Worm (Caenorhabditis elegans) whole organism, L3 larva: Measurements from ENCODE around the gene disl-2.

Experiments
- R02D3.7 ChIP-seq: fragments of 150-350 bp; optimal IDR thresholded peaks from 2 replicates; lab custom pipeline; 2014; ENCODE audit warnings: missing biosample characterization, missing genetic modification characterization
- ZK546.5 ChIP-seq: sonication (generic microtip); optimal IDR thresholded peaks from 2 replicates; lab custom pipeline; 2017; ENCODE audit warnings: missing biosample characterization, missing genetic modification characterization
- aly-2 ChIP-seq: fragments of 150-350 bp; optimal IDR thresholded peaks from 2 replicates; lab custom pipeline; 2014; ENCODE audit warnings: missing biosample characterization, missing genetic modification characterization
- ama-1 ChIP-seq: fragments of 150-350 bp; optimal IDR thresholded peaks from 2 replicates; lab custom pipeline; 2018
- ceh-16 ChIP-seq: sonication (generic microtip); optimal IDR thresholded peaks from 2 replicates; lab custom pipeline; 2017; ENCODE audit warnings: missing biosample characterization, missing genetic modification characterization
- ceh-28 ChIP-seq: fragments of 150-350 bp; optimal IDR thresholded peaks from 2 replicates; lab custom pipeline; 2014; ENCODE audit warnings: missing biosample characterization, missing genetic modification reagents, missing genetic modification characterization
- ceh-82 ChIP-seq: fragments of 150-350 bp; optimal IDR thresholded peaks from 2 replicates; lab custom pipeline; 2014; ENCODE audit warnings: missing biosample characterization, missing genetic modification characterization
- ceh-9 ChIP-seq: sonication (generic microtip); optimal IDR thresholded peaks from 2 replicates; lab custom pipeline; 2018; ENCODE audit warnings: missing biosample characterization, missing genetic modification characterization
- daf-12 ChIP-seq: fragments of 150-350 bp; optimal IDR thresholded peaks from 2 replicates; lab custom pipeline; 2014; ENCODE audit warnings: missing biosample characterization, missing genetic modification reagents, missing genetic modification characterization
- egl-27 ChIP-seq: sonication (generic microtip); optimal IDR thresholded peaks from 4 replicates; lab custom pipeline; 2017; ENCODE audit warnings: missing biosample characterization, missing genetic modification reagents, missing genetic modification characterization
- egl-5 ChIP-seq: fragments of 150-350 bp; optimal IDR thresholded peaks from 2 replicates; lab custom pipeline; 2017; ENCODE audit warnings: missing biosample characterization, missing genetic modification reagents, missing genetic modification characterization, inconsistent platforms
- elt-1 ChIP-seq: fragments of 150-350 bp; optimal IDR thresholded peaks from 2 replicates; lab custom pipeline; 2014; ENCODE audit warnings: missing biosample characterization, missing genetic modification characterization
- elt-2 ChIP-seq: sonication (generic microtip); optimal IDR thresholded peaks from 2 replicates; lab custom pipeline; 2016; ENCODE audit warnings: missing genetic modification reagents, mild to moderate bottlenecking, missing genetic modification characterization, missing compliant biosample characterization
- elt-3 ChIP-seq, 3 experiments: fragments of 150-350 bp in 1 of 3; sonication (generic microtip) in 2 of 3; optimal IDR thresholded peaks; 2 replicates in 2 of 3; 4 replicates in 1 of 3; lab custom pipeline; 2014 to 2017; ENCODE audit warnings: missing biosample characterization in 3 of 3, missing genetic modification characterization in 3 of 3
- fkh-10 ChIP-seq: sonication (generic microtip); optimal IDR thresholded peaks from 2 replicates; lab custom pipeline; 2017; ENCODE audit warnings: missing biosample characterization, missing genetic modification reagents, missing genetic modification characterization
- hmg-11 ChIP-seq: sonication (generic microtip); optimal IDR thresholded peaks from 2 replicates; lab custom pipeline; 2016; ENCODE audit warnings: missing genetic modification characterization, missing compliant biosample characterization
- jun-1 ChIP-seq: fragments of 150-350 bp; optimal IDR thresholded peaks from 2 replicates; lab custom pipeline; 2014; ENCODE audit warnings: missing biosample characterization, missing genetic modification reagents, missing genetic modification characterization
- lin-15B ChIP-seq: fragments of 150-350 bp; optimal IDR thresholded peaks from 2 replicates; lab custom pipeline; 2014; ENCODE audit warnings: missing biosample characterization, missing genetic modification characterization
- lin-39 ChIP-seq: fragments of 150-350 bp; optimal IDR thresholded peaks from 2 replicates; lab custom pipeline; 2018; ENCODE audit warnings: missing biosample characterization, missing genetic modification reagents, missing genetic modification characterization
- lsy-12 ChIP-seq: sonication (generic microtip); optimal IDR thresholded peaks from 2 replicates; lab custom pipeline; 2016; ENCODE audit warnings: mild to moderate bottlenecking, missing genetic modification characterization, missing compliant biosample characterization
- mdl-1 ChIP-seq: fragments of 150-350 bp; optimal IDR thresholded peaks from 2 replicates; lab custom pipeline; 2014; ENCODE audit warnings: missing biosample characterization, missing genetic modification characterization
- mml-1 ChIP-seq: fragments of 150-350 bp; sonication (generic microtip); optimal IDR thresholded peaks from 3 replicates; lab custom pipeline; 2014; ENCODE audit warnings: missing biosample characterization, missing genetic modification characterization
- nfya-1 ChIP-seq: sonication (generic microtip); optimal IDR thresholded peaks from 2 replicates; lab custom pipeline; 2017; ENCODE audit warnings: missing genetic modification characterization, mild to moderate bottlenecking, missing compliant biosample characterization, antibody characterized with exemption, moderate library complexity; ENCODE audit not compliant: insufficient read depth
- nhr-11 ChIP-seq: fragments of 150-350 bp; optimal IDR thresholded peaks from 2 replicates; lab custom pipeline; 2014; ENCODE audit warnings: missing biosample characterization, missing genetic modification characterization
- nhr-12 ChIP-seq: fragments of 150-350 bp; optimal IDR thresholded peaks from 2 replicates; lab custom pipeline; 2014; ENCODE audit warnings: missing biosample characterization, missing genetic modification characterization
- nhr-23 ChIP-seq: fragments of 150-350 bp; optimal IDR thresholded peaks from 2 replicates; lab custom pipeline; 2014; ENCODE audit warnings: missing biosample characterization, missing genetic modification reagents, missing genetic modification characterization
- nhr-25 ChIP-seq: sonication (generic microtip); optimal IDR thresholded peaks from 2 replicates; lab custom pipeline; 2017; ENCODE audit warnings: missing biosample characterization, missing genetic modification characterization
- nhr-43 ChIP-seq: sonication (generic microtip); optimal IDR thresholded peaks from 2 replicates; lab custom pipeline; 2016; ENCODE audit warnings: mild to moderate bottlenecking, missing genetic modification characterization, missing compliant biosample characterization; ENCODE audit not compliant: poor library complexity, severe bottlenecking
- nhr-76 ChIP-seq: fragments of 150-350 bp; sonication (generic microtip); optimal IDR thresholded peaks from 5 replicates; lab custom pipeline; 2014; ENCODE audit warnings: missing biosample characterization, missing genetic modification characterization
- nhr-77 ChIP-seq: fragments of 150-350 bp; optimal IDR thresholded peaks from 2 replicates; lab custom pipeline; 2014; ENCODE audit warnings: missing biosample characterization, missing genetic modification characterization
- pha-4 ChIP-seq: fragments of 150-350 bp; optimal IDR thresholded peaks from 2 replicates; lab custom pipeline; 2014; ENCODE audit warnings: missing biosample characterization, missing genetic modification reagents, missing genetic modification characterization
- pqm-1 ChIP-seq: fragments of 150-350 bp; optimal IDR thresholded peaks from 2 replicates; lab custom pipeline; 2017; ENCODE audit warnings: missing biosample characterization, missing genetic modification characterization, inconsistent platforms
- sea-2 ChIP-seq: fragments of 150-350 bp; sonication (generic microtip); optimal IDR thresholded peaks from 4 replicates; lab custom pipeline; 2014; ENCODE audit warnings: missing biosample characterization, missing genetic modification reagents, missing genetic modification characterization
- skn-1 ChIP-seq: fragments of 150-350 bp; optimal IDR thresholded peaks from 2 replicates; lab custom pipeline; 2014; ENCODE audit warnings: missing biosample characterization, missing genetic modification characterization
- snpc-4 ChIP-seq: fragments of 150-350 bp; optimal IDR thresholded peaks from 2 replicates; lab custom pipeline; 2014; ENCODE audit warnings: missing biosample characterization, missing genetic modification characterization
- tbx-2 ChIP-seq: sonication (generic microtip); optimal IDR thresholded peaks from 2 replicates; lab custom pipeline; 2016; ENCODE audit warnings: mild to moderate bottlenecking, missing genetic modification characterization, missing compliant biosample characterization
- unc-39 ChIP-seq: sonication (generic microtip); optimal IDR thresholded peaks from 4 replicates; lab custom pipeline; 2017; ENCODE audit warnings: missing biosample characterization, missing genetic modification characterization
- unc-62 ChIP-seq: fragments of 150-350 bp; sonication (generic microtip); optimal IDR thresholded peaks from 4 replicates; lab custom pipeline; 2014; ENCODE audit warnings: missing biosample characterization, missing genetic modification reagents, missing genetic modification characterization
- zag-1 ChIP-seq: fragments of 150-350 bp; optimal IDR thresholded peaks from 2 replicates; lab custom pipeline; 2014; ENCODE audit warnings: missing biosample characterization, missing genetic modification characterization
- ztf-11 ChIP-seq: fragments of 150-350 bp; optimal IDR thresholded peaks from 2 replicates; lab custom pipeline; 2014; ENCODE audit warnings: missing biosample characterization, missing genetic modification characterization
- ztf-4 ChIP-seq: fragments of 150-350 bp; optimal IDR thresholded peaks from 2 replicates; lab custom pipeline; 2014; ENCODE audit warnings: missing biosample characterization, missing genetic modification characterization

disl-2 gene

DNA sequence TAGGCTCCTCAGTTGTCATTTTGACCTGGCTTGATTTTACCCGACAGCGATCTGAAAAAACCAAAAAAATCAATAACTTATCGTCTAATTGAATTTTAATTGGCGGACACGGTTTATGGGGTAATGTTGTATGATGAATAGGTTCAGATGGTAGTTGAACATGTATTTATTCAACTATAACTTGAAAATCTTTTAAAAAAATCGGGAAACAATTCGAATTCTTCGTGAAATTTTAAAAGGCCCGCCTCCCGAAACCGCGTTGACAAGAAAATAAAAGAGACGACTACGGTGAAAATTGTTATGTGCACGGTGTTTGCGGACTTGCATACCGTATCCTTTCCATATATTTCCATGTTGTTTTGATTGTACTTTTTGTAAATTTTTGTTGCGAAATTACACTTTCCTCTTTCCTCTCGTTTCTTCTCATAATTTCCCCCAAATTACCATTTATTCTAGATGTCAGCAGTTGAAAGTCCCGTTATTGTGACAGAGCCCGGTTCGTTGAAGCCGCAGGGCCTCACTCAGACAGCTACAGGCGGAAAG lies at the start of gene disl-2, which contains the start of gene T24G10.2:
Gene disl-2, plus strand, starts transcription at position 457 of the 543 bp plus-strand sequence.
Gene T24G10.2, minus strand, starts transcription at position 51 of the 543 bp plus-strand sequence.
- no peak for TF ChIP-seq R02D3.7 (tag; lab: Kevin White, UChicago)
- peak; percentile 48 for TF ChIP-seq nhr-25 (tag; lab: Kevin White, UChicago)
- TF ChIP-seq nhr-43 (tag; lab: Kevin White, UChicago) = no peak
- peak; percentile 86 for TF ChIP-seq pha-4 (tag; lab: Kevin White, UChicago)
- no peak for TF ChIP-seq ceh-16 (tag; lab: Kevin White, UChicago)
- TF ChIP-seq nfya-1 (tag; lab: Kevin White, UChicago) = peak; percentile 92
- TF ChIP-seq elt-1 (tag; lab: Kevin White, UChicago) = no peak
- TF ChIP-seq lin-15B (tag; lab: Kevin White, UChicago) = peak; percentile 67
- TF ChIP-seq lin-39 (tag; lab: Kevin White, UChicago) = peak; percentile 44
- peak; percentile 13 for TF ChIP-seq elt-2
- TF ChIP-seq pqm-1 = peak; percentile 12
- TF ChIP-seq ZK546.5 (tag; lab: Kevin White, UChicago) = no peak
- TF ChIP-seq snpc-4 (tag; lab: Kevin White, UChicago) = peak; percentile 61
- TF ChIP-seq nhr-76 (tag; lab: Kevin White, UChicago) = peak; percentile 84
- TF ChIP-seq ama-1 (lab: Kevin White, UChicago) = peak; percentile 58
- no peak for TF ChIP-seq zag-1 (tag; lab: Kevin White, UChicago)
- TF ChIP-seq ceh-28 (tag; lab: Kevin White, UChicago) = peak; percentile 30
- TF ChIP-seq nhr-23 (tag; lab: Kevin White, UChicago) = peak; percentile 45
- TF ChIP-seq hmg-11 (tag; lab: Kevin White, UChicago) = peak; percentile 43
- no peak for TF ChIP-seq aly-2 (tag; lab: Kevin White, UChicago)

DNA sequence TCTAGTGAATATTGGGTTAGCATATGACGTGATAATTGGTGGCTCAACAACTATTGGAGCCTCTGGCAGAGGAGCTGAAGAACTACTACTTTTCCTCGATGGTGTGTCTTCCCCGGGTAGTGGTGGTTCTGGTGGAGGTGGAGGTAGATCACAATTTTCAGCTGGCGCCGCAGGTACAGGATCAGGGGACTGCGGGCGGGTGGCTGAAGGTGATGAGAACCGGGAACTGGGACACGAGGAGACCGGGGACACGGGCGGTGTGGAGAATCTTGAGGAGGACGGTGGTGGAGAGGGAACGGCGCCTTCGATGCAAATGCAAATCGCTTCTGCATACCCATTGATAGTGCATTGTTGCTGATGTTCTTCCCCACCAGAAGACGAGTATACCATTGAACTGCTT lies 47.2 kb upstream of the disl-2 start:
- no peak for TF ChIP-seq sea-2
- TF ChIP-seq fkh-10 (GFP tag; lab: Kevin White, UChicago) = no peak
- TF ChIP-seq elt-3 (tag; optimal IDR thresholded peaks at IDR 0.05; lab: Kevin White, UChicago) = no peak
- no peak for TF ChIP-seq jun-1 (tag; lab: Kevin White, UChicago)
- TF ChIP-seq lsy-12 (tag; lab: Kevin White, UChicago) = no peak

DNA sequence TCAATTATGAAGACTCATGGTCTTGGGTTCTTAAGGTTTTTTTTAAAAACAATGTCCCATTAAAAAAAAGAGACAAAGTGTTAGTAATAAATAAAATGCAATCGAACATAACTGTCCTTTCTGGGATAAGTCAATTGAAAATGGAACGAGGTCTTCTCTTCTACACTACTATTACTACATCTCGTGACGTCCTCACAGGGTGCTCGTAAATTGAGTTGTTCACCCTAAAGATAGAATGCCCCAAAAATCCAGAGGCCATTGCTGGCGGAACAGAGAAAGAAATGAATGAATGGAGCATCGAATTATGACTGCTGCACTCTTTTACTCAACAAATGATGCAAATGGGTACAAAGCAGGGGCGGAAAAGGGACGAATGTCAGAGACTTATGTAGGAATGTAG lies 40.5 kb upstream of the disl-2 start:
- TF ChIP-seq ceh-16 (tag; lab: Kevin White, UChicago) = no peak
- no peak for TF ChIP-seq snpc-4 (tag; lab: Kevin White, UChicago)
- TF ChIP-seq sea-2 = no peak
- TF ChIP-seq ztf-11 (tag; lab: Kevin White, UChicago) = no peak
- TF ChIP-seq unc-62 (GFP tag; lab: Kevin White, UChicago) = no peak
- no peak for TF ChIP-seq elt-1 (tag; lab: Kevin White, UChicago)
- TF ChIP-seq zag-1 (tag; lab: Kevin White, UChicago) = no peak
- no peak for TF ChIP-seq ama-1 (lab: Kevin White, UChicago)
- TF ChIP-seq ceh-82 (tag; lab: Kevin White, UChicago) = no peak
- no peak for TF ChIP-seq nhr-43 (tag; lab: Kevin White, UChicago)
- TF ChIP-seq pqm-1 = no peak
- TF ChIP-seq tbx-2 (tag; lab: Kevin White, UChicago) = no peak
- TF ChIP-seq skn-1 (tag; lab: Kevin White, UChicago) = no peak
- no peak for TF ChIP-seq mml-1
- no peak for TF ChIP-seq nhr-12 (tag; lab: Kevin White, UChicago)
- TF ChIP-seq nhr-25 (tag; lab: Kevin White, UChicago) = no peak
- TF ChIP-seq nhr-77 (tag; lab: Kevin White, UChicago) = no peak
- TF ChIP-seq fkh-10 (GFP tag; lab: Kevin White, UChicago) = no peak

DNA sequence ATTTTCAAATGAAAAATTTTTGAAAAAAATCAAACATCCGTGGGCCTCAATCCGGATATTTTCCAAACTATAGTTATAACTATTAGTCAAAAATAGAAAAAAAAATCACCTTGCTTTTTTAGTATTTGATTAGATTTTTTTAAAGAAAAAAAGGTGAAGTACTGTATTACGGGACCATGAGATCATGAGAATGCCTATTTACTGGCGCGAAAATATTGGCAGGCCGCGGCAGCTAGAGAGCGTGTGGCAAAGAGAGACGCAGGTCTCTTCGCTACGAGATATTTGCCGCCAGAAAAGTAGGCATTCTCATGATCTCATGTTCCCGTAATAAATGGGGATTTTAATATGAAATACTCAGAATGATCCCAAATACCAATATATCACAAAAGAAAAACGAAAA lies 38.0 kb upstream of the disl-2 start:
- TF ChIP-seq skn-1 (tag; lab: Kevin White, UChicago) = no peak

DNA sequence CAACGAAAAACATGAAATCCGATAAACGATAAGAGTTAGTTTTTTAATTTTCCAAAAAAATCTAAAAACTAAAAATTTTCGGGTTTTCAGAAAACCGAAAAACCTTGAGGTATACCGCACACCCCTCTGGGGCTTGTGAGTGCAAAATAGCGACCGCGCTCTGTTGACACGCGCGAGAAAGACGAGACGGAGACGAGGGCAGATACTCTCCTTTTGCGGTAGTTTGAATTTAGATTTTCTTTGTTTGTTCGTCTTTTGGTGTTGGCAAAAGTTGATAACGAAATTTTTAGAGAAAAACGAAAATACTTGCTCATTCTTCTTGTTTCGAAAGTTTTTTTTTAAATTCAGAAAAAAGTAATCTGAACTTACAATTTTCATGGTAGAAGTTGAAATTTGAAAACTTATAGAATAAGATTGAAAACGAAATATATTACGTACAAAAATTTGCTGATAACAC lies 37.3 kb upstream of the disl-2 start, which contains the start of the genes W03A5.2 and Y32H12A.8:
Gene W03A5.2, plus strand, starts transcription at position 407 of the 457 bp plus-strand sequence.
Gene Y32H12A.8, minus strand, starts transcription at position 410 of the 457 bp plus-strand sequence.
- peak; percentile 30 for TF ChIP-seq lin-39 (tag; lab: Kevin White, UChicago)
- TF ChIP-seq unc-62 (GFP tag; lab: Kevin White, UChicago) = no peak
- no peak for TF ChIP-seq nhr-77 (tag; lab: Kevin White, UChicago)
- no peak for TF ChIP-seq ceh-82 (tag; lab: Kevin White, UChicago)
- TF ChIP-seq nhr-43 (tag; lab: Kevin White, UChicago) = no peak
- TF ChIP-seq skn-1 (tag; lab: Kevin White, UChicago) = no peak
- TF ChIP-seq jun-1 (tag; lab: Kevin White, UChicago) = no peak
- no peak for TF ChIP-seq mml-1
- TF ChIP-seq ztf-4 (tag; lab: Kevin White, UChicago) = no peak
- TF ChIP-seq fkh-10 (GFP tag; lab: Kevin White, UChicago) = no peak
- no peak for TF ChIP-seq egl-27 (tag; lab: Kevin White, UChicago)
- no peak for TF ChIP-seq R02D3.7 (tag; lab: Kevin White, UChicago)
- TF ChIP-seq lin-15B (tag; lab: Kevin White, UChicago) = peak; percentile 68
- TF ChIP-seq mdl-1 (tag; lab: Kevin White, UChicago) = no peak
- TF ChIP-seq egl-5 (tag; lab: Kevin White, UChicago) = no peak
- no peak for TF ChIP-seq nhr-23 (tag; lab: Kevin White, UChicago)
- no peak for TF ChIP-seq unc-39 (tag; lab: Kevin White, UChicago)
- TF ChIP-seq ceh-9 (tag; lab: Kevin White, UChicago) = no peak
- no peak for TF ChIP-seq lsy-12 (tag; lab: Kevin White, UChicago)
- peak; percentile 34 for TF ChIP-seq hmg-11 (tag; lab: Kevin White, UChicago)
- TF ChIP-seq nhr-11 (tag; lab: Kevin White, UChicago) = no peak
- no peak for TF ChIP-seq daf-12 (tag; lab: Kevin White, UChicago)
- peak; percentile 62 for TF ChIP-seq pha-4 (tag; lab: Kevin White, UChicago)
- no peak for TF ChIP-seq zag-1 (tag; lab: Kevin White, UChicago)
